Worm (Caenorhabditis elegans) whole organism, L4 larva: ENCODE measurements around the gene C47A4.5.

Experiments used
- F26F4.8 ChIP-seq: fragments of 200-800 bp; sonication (Bioruptor generic); conservative IDR thresholded peaks from 2 replicates; pipeline ENCODE4 v1.3.6; 2022; ENCODE audit warnings: missing genetic modification characterization, missing compliant biosample characterization
- F37D6.2 ChIP-seq: sonication (generic microtip); optimal IDR thresholded peaks from 2 replicates; lab custom pipeline; 2016; ENCODE audit warnings: mild to moderate bottlenecking, missing genetic modification characterization, missing compliant biosample characterization
- F44E2.7 ChIP-seq: fragments of 200-800 bp; sonication (Bioruptor generic); IDR thresholded peaks from 2 replicates; pipeline ENCODE4 v2.1.2; 2022; ENCODE audit warnings: missing genetic modification characterization, missing compliant biosample characterization
- R02D3.7 ChIP-seq: fragments of 150-350 bp; sonication (generic microtip); optimal IDR thresholded peaks from 3 replicates; lab custom pipeline; 2014; ENCODE audit warnings: missing biosample characterization, missing genetic modification characterization
- T26A8.4 ChIP-seq: fragments of 200-800 bp; sonication (Bioruptor generic); IDR thresholded peaks from 2 replicates; pipeline ENCODE4 v1.3.6; 2022; ENCODE audit warnings: missing genetic modification characterization, missing compliant biosample characterization
- Y5F2A.4 ChIP-seq: fragments of 200-800 bp; sonication (Bioruptor generic); optimal IDR thresholded peaks from 2 replicates; lab custom pipeline; 2018; ENCODE audit warnings: mild to moderate bottlenecking, missing genetic modification characterization, missing compliant biosample characterization
- ZK337.2 ChIP-seq: fragments of 200-800 bp; sonication (Bioruptor generic); IDR thresholded peaks from 2 replicates; pipeline ENCODE4 v1.3.6; 2022; ENCODE audit warnings: missing genetic modification reagents, missing genetic modification characterization, missing compliant biosample characterization
- aly-2 ChIP-seq: sonication (generic microtip); optimal IDR thresholded peaks from 2 replicates; lab custom pipeline; 2018; ENCODE audit warnings: missing biosample characterization, missing genetic modification characterization
- ama-1 ChIP-seq: fragments of 150-350 bp; optimal IDR thresholded peaks from 2 replicates; lab custom pipeline; 2014; ENCODE audit warnings: inconsistent platforms, mixed read lengths
- attf-4 ChIP-seq: sonication (generic microtip); optimal IDR thresholded peaks from 3 replicates; lab custom pipeline; 2017; ENCODE audit warnings: missing biosample characterization, missing genetic modification characterization
- ceh-20 ChIP-seq: fragments of 200-800 bp; sonication (Bioruptor generic); IDR thresholded peaks from 2 replicates; pipeline ENCODE4 v1.3.6; 2022; ENCODE audit warnings: missing genetic modification reagents, missing genetic modification characterization, missing compliant biosample characterization
- ceh-82 ChIP-seq: sonication (generic microtip); optimal IDR thresholded peaks from 2 replicates; lab custom pipeline; 2017; ENCODE audit warnings: missing biosample characterization, missing genetic modification characterization
- cey-2 ChIP-seq: sonication (generic microtip); optimal IDR thresholded peaks from 3 replicates; lab custom pipeline; 2017; ENCODE audit warnings: missing genetic modification characterization, mild to moderate bottlenecking, missing compliant biosample characterization, antibody characterized with exemption, borderline replicate concordance; ENCODE audit not compliant: insufficient read depth
- daf-12 ChIP-seq: fragments of 150-350 bp; optimal IDR thresholded peaks from 2 replicates; lab custom pipeline; 2014; ENCODE audit warnings: missing biosample characterization, missing genetic modification reagents, missing genetic modification characterization
- daf-8 ChIP-seq: fragments of 200-800 bp; sonication (Bioruptor generic); IDR thresholded peaks from 2 replicates; pipeline ENCODE4 v1.3.6; 2022; ENCODE audit warnings: missing genetic modification characterization, missing compliant biosample characterization
- dmd-8 ChIP-seq: fragments of 200-800 bp; sonication (Bioruptor generic); IDR thresholded peaks from 2 replicates; pipeline ENCODE4 v1.3.6; 2022; ENCODE audit warnings: missing genetic modification characterization, missing compliant biosample characterization
- dmd-9 ChIP-seq: fragments of 200-800 bp; sonication (Bioruptor generic); IDR thresholded peaks from 2 replicates; pipeline ENCODE4 v1.3.6; 2022; ENCODE audit warnings: missing genetic modification reagents, missing genetic modification characterization, missing compliant biosample characterization
- dpl-1 ChIP-seq: fragments of 150-350 bp; optimal IDR thresholded peaks from 2 replicates; lab custom pipeline; 2014; ENCODE audit warnings: missing biosample characterization, missing genetic modification reagents, missing genetic modification characterization
- egl-27 ChIP-seq: sonication (generic microtip); optimal IDR thresholded peaks from 3 replicates; lab custom pipeline; 2017; ENCODE audit warnings: missing biosample characterization, missing genetic modification reagents, missing genetic modification characterization
- fkh-10 ChIP-seq: fragments of 150-350 bp; optimal IDR thresholded peaks from 2 replicates; lab custom pipeline; 2014; ENCODE audit warnings: missing biosample characterization, missing genetic modification reagents, missing genetic modification characterization
- fos-1 ChIP-seq: fragments of 150-350 bp; optimal IDR thresholded peaks from 2 replicates; lab custom pipeline; 2014; ENCODE audit warnings: missing biosample characterization, missing genetic modification characterization
- gei-8 ChIP-seq: fragments of 200-800 bp; sonication (Bioruptor generic); optimal IDR thresholded peaks from 2 replicates; lab custom pipeline; 2018; ENCODE audit warnings: mild to moderate bottlenecking, missing genetic modification characterization, missing compliant biosample characterization
- hlh-11 ChIP-seq: fragments of 200-800 bp; sonication (Bioruptor generic); optimal IDR thresholded peaks from 2 replicates; lab custom pipeline; 2018; ENCODE audit warnings: mild to moderate bottlenecking, missing genetic modification characterization, missing compliant biosample characterization
- hlh-30 ChIP-seq: sonication (generic microtip); optimal IDR thresholded peaks from 2 replicates; lab custom pipeline; 2017; ENCODE audit warnings: antibody characterized with exemption, mild to moderate bottlenecking, missing genetic modification characterization, missing compliant biosample characterization; ENCODE audit not compliant: insufficient read depth
- hmg-1.1 ChIP-seq: fragments of 200-800 bp; sonication (Bioruptor generic); IDR thresholded peaks from 2 replicates; pipeline ENCODE4 v1.3.6; 2022; ENCODE audit warnings: missing genetic modification reagents, missing genetic modification characterization, missing compliant biosample characterization
- lim-7 ChIP-seq: fragments of 200-800 bp; sonication (Bioruptor generic); IDR thresholded peaks from 2 replicates; pipeline ENCODE4 v1.3.6; 2022; ENCODE audit warnings: missing genetic modification characterization, missing compliant biosample characterization
- lin-13 ChIP-seq: fragments of 150-350 bp; optimal IDR thresholded peaks from 2 replicates; lab custom pipeline; 2014; ENCODE audit warnings: missing biosample characterization, missing genetic modification reagents, missing genetic modification characterization
- lin-38 ChIP-seq: fragments of 200-800 bp; sonication (Bioruptor generic); IDR thresholded peaks from 2 replicates; pipeline ENCODE4 v1.3.6; 2022; ENCODE audit warnings: missing genetic modification reagents, missing genetic modification characterization, missing compliant biosample characterization
- lir-3 ChIP-seq: sonication (generic microtip); optimal IDR thresholded peaks from 2 replicates; lab custom pipeline; 2016; ENCODE audit warnings: mild to moderate bottlenecking, missing genetic modification characterization, missing compliant biosample characterization
- lsy-2 ChIP-seq, 2 experiments: fragments of 150-350 bp in 1 of 2; sonication (generic microtip) in 1 of 2; optimal IDR thresholded peaks; 2 replicates each; lab custom pipeline; 2014 to 2017; ENCODE audit warnings: missing biosample characterization in 2 of 2, missing genetic modification characterization in 2 of 2
- madf-5 ChIP-seq, 2 experiments: fragments of 200-800 bp; sonication (Bioruptor generic); IDR thresholded peaks; 2 replicates each; pipeline ENCODE4 v1.3.6; 2022; ENCODE audit warnings: missing compliant biosample characterization in 2 of 2, missing genetic modification characterization in 2 of 2
- mes-2 ChIP-seq: sonication (generic microtip); optimal IDR thresholded peaks from 2 replicates; lab custom pipeline; 2016; ENCODE audit warnings: missing genotype, mild to moderate bottlenecking, missing genetic modification characterization, missing compliant biosample characterization; ENCODE audit not compliant: poor library complexity, severe bottlenecking
- mxl-2 ChIP-seq: fragments of 200-800 bp; sonication (Bioruptor generic); conservative IDR thresholded peaks from 2 replicates; pipeline ENCODE4 v1.3.6; 2022; ENCODE audit warnings: missing genetic modification reagents, missing genetic modification characterization, missing compliant biosample characterization
- nhr-10 ChIP-seq: fragments of 150-350 bp; optimal IDR thresholded peaks from 2 replicates; lab custom pipeline; 2014; ENCODE audit warnings: missing biosample characterization, missing genetic modification characterization
- nhr-11 ChIP-seq: fragments of 150-350 bp; optimal IDR thresholded peaks from 2 replicates; lab custom pipeline; 2014; ENCODE audit warnings: missing biosample characterization, missing genetic modification characterization
- nhr-6 ChIP-seq: fragments of 150-350 bp; optimal IDR thresholded peaks from 2 replicates; lab custom pipeline; 2014; ENCODE audit warnings: missing biosample characterization, missing genetic modification characterization
- nhr-76 ChIP-seq: fragments of 150-350 bp; optimal IDR thresholded peaks from 2 replicates; lab custom pipeline; 2014; ENCODE audit warnings: missing biosample characterization, missing genetic modification characterization
- pha-4 ChIP-seq, 2 experiments: fragments of 150-350 bp in 1 of 2; fragments of 200-800 bp in 1 of 2; sonication (Bioruptor generic) in 1 of 2; IDR thresholded peaks in 1 of 2; optimal IDR thresholded peaks in 1 of 2; 2 replicates each; pipeline versions ENCODE4 v1.3.6 to Lab custom; 2014 to 2022; ENCODE audit warnings: missing genetic modification characterization in 2 of 2, missing genetic modification reagents in 2 of 2, missing biosample characterization in 1 of 2, missing compliant biosample characterization in 1 of 2
- php-3 ChIP-seq: fragments of 200-800 bp; sonication (Bioruptor generic); IDR thresholded peaks from 2 replicates; pipeline ENCODE4 v1.3.6; 2022; ENCODE audit warnings: missing genetic modification reagents, missing genetic modification characterization, missing compliant biosample characterization
- rbr-2 ChIP-seq: sonication (generic microtip); optimal IDR thresholded peaks from 2 replicates; lab custom pipeline; 2016; ENCODE audit warnings: missing genotype, missing genetic modification characterization, missing compliant biosample characterization
- saeg-2 ChIP-seq: fragments of 200-800 bp; sonication (Bioruptor generic); IDR thresholded peaks from 2 replicates; pipeline ENCODE4 v1.3.6; 2022; ENCODE audit warnings: missing genetic modification reagents, missing genetic modification characterization, missing compliant biosample characterization
- sdz-12 ChIP-seq: fragments of 200-800 bp; sonication (Bioruptor generic); optimal IDR thresholded peaks from 2 replicates; lab custom pipeline; 2018; ENCODE audit warnings: mild to moderate bottlenecking, missing genetic modification characterization, missing compliant biosample characterization
- set-16 ChIP-seq: fragments of 200-800 bp; sonication (Bioruptor generic); IDR thresholded peaks from 2 replicates; pipeline ENCODE4 v1.3.6; 2022; ENCODE audit warnings: missing genetic modification reagents, missing genetic modification characterization, missing compliant biosample characterization
- skn-1 ChIP-seq: fragments of 150-350 bp; optimal IDR thresholded peaks from 2 replicates; lab custom pipeline; 2014; ENCODE audit warnings: missing biosample characterization, missing genetic modification characterization
- snpc-1.2 ChIP-seq: fragments of 200-800 bp; sonication (Bioruptor generic); IDR thresholded peaks from 2 replicates; pipeline ENCODE4 v1.3.6; 2022; ENCODE audit warnings: missing genetic modification reagents, missing genetic modification characterization, missing compliant biosample characterization
- snpc-4 ChIP-seq: fragments of 150-350 bp; optimal IDR thresholded peaks from 2 replicates; lab custom pipeline; 2014; ENCODE audit warnings: missing biosample characterization, missing genetic modification characterization
- spr-1 ChIP-seq: sonication (generic microtip); optimal IDR thresholded peaks from 2 replicates; lab custom pipeline; 2016; ENCODE audit warnings: mild to moderate bottlenecking, missing genetic modification characterization, missing compliant biosample characterization
- unc-39 ChIP-seq: sonication (generic microtip); optimal IDR thresholded peaks from 2 replicates; lab custom pipeline; 2017; ENCODE audit warnings: missing biosample characterization, missing genetic modification characterization
- unc-62 ChIP-seq, 3 experiments: fragments of 150-350 bp in 1 of 3; sonication (generic microtip); optimal IDR thresholded peaks in 2 of 3; peaks in 1 of 3; 1 replicate in 1 of 3; 2 replicates in 2 of 3; lab custom pipeline; 2014 to 2017; ENCODE audit warnings: missing biosample characterization in 3 of 3, missing genetic modification characterization in 3 of 3, missing genetic modification reagents in 3 of 3, missing genotype in 1 of 3
- zip-11 ChIP-seq: fragments of 200-800 bp; sonication (Bioruptor generic); IDR thresholded peaks from 2 replicates; pipeline ENCODE4 v1.3.6; 2022; ENCODE audit warnings: missing genetic modification characterization, missing compliant biosample characterization
- ztf-7 ChIP-seq: fragments of 150-350 bp; optimal IDR thresholded peaks from 2 replicates; lab custom pipeline; 2014; ENCODE audit warnings: missing biosample characterization, missing genetic modification characterization

C47A4.5 gene

DNA sequence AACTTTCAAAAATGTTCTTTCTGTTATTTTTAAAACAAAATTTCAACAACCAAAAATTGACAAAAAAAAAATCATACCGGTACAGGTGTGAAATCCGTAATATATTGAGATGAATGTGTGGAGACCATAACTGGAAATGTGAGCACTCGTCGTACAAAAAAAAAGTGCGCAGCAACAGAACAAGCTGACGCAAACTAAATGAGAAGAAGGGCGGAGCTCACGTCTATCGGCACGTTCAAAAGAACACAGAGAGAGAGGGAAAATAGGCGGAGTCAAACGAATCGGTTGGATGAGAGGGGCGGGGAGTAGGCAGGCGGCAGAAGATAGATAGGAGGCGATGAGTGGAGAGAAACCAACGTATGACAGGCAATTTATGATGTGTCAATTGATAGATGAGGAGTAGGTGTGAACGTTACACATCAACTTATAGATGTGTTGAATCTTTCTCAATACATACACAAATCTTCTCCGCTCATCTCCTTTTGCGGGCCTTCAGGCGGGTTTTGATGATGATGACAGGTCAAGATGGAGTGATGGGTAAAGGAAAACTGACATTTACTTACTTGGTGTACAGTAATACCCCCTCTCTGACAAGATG lies 41.6 kb upstream of the C47A4.5 start, which contains the start of gene tlp-1:
Gene tlp-1 (minus strand): TSS at position 255 of the 598 bp plus-strand sequence.
- TF ChIP-seq mes-2 (tag; lab: Kevin White, UChicago) = no peak
- no peak for TF ChIP-seq dmd-9 (GFP tag; lab: Robert Waterston, UW)
- TF ChIP-seq nhr-6 (tag; lab: Kevin White, UChicago) = no peak
- no peak for TF ChIP-seq Y5F2A.4 (GFP tag; lab: Kevin White, UChicago)
- TF ChIP-seq snpc-1.2 (GFP tag; lab: Robert Waterston, UW) = no peak
- TF ChIP-seq unc-39 = no peak
- no peak for TF ChIP-seq lsy-2 (tag; optimal IDR thresholded peaks at IDR 0.05; lab: Kevin White, UChicago)
- no peak for TF ChIP-seq ceh-82 (tag; lab: Kevin White, UChicago)
- no peak for TF ChIP-seq fkh-10
- TF ChIP-seq php-3 = no peak
- no peak for TF ChIP-seq nhr-10 (tag; lab: Kevin White, UChicago)
- TF ChIP-seq lim-7 (GFP tag; lab: Robert Waterston, UW) = no peak
- no peak for TF ChIP-seq pha-4 (GFP tag; IDR thresholded peaks at IDR 0.05; lab: Robert Waterston, UW)
- TF ChIP-seq pha-4 (tag; optimal IDR thresholded peaks at IDR 0.05; lab: Kevin White, UChicago) = no peak
- no peak for TF ChIP-seq spr-1 (tag; lab: Kevin White, UChicago)
- no peak for TF ChIP-seq madf-5 (GFP tag; IDR thresholded peaks at IDR 0.05; lab: Robert Waterston, UW)
- no peak for TF ChIP-seq nhr-11 (tag; lab: Kevin White, UChicago)
- TF ChIP-seq saeg-2 = no peak
- TF ChIP-seq unc-62 (GFP tag; optimal IDR thresholded peaks at IDR 0.05 in 1 of 2; lab: Kevin White, UChicago) = peak in 1 of 2 experiments; percentile 100
- peak; percentile 46 for TF ChIP-seq unc-62 (tag; optimal IDR thresholded peaks at IDR 0.05; lab: Kevin White, UChicago)
- no peak for TF ChIP-seq gei-8 (GFP tag; lab: Kevin White, UChicago)
- TF ChIP-seq F26F4.8 (GFP tag; lab: Robert Waterston, UW) = no peak
- TF ChIP-seq fos-1 = no peak
- TF ChIP-seq hmg-1.1 (GFP tag; lab: Robert Waterston, UW) = no peak
- no peak for TF ChIP-seq sdz-12 (GFP tag; lab: Kevin White, UChicago)
- no peak for TF ChIP-seq snpc-4
- no peak for TF ChIP-seq daf-8 (GFP tag; lab: Robert Waterston, UW)
- no peak for TF ChIP-seq daf-12 (tag; lab: Kevin White, UChicago)
- TF ChIP-seq set-16 = no peak
- peak; percentile 48 for TF ChIP-seq hlh-11 (tag; lab: Kevin White, UChicago)
- TF ChIP-seq ama-1 (lab: Kevin White, UChicago) = peak; percentile 76
- no peak for TF ChIP-seq egl-27 (tag; lab: Kevin White, UChicago)
- no peak for TF ChIP-seq lir-3 (tag; lab: Kevin White, UChicago)
- TF ChIP-seq mxl-2 = no peak
- peak; percentile 78 for TF ChIP-seq ceh-20 (GFP tag; lab: Robert Waterston, UW)
- TF ChIP-seq aly-2 (tag; lab: Kevin White, UChicago) = no peak
- TF ChIP-seq dmd-8 = no peak
- TF ChIP-seq R02D3.7 = no peak
- TF ChIP-seq nhr-76 (tag; lab: Kevin White, UChicago) = no peak
- no peak for TF ChIP-seq zip-11 (GFP tag; lab: Robert Waterston, UW)
- no peak for TF ChIP-seq skn-1
- peak; percentile 29 for TF ChIP-seq hlh-30 (tag; lab: Kevin White, UChicago)
- no peak for TF ChIP-seq attf-4 (tag; lab: Kevin White, UChicago)
- no peak for TF ChIP-seq F44E2.7 (GFP tag; lab: Robert Waterston, UW)
- TF ChIP-seq rbr-2 (tag; lab: Kevin White, UChicago) = no peak
- TF ChIP-seq cey-2 = no peak
- no peak for TF ChIP-seq dpl-1 (GFP tag; lab: Kevin White, UChicago)
- no peak for TF ChIP-seq lin-13 (GFP tag; lab: Kevin White, UChicago)
- TF ChIP-seq ztf-7 (tag; lab: Kevin White, UChicago) = no peak
- TF ChIP-seq F37D6.2 = no peak
- TF ChIP-seq T26A8.4 (GFP tag; lab: Robert Waterston, UW) = no peak
- TF ChIP-seq lin-38 (GFP tag; lab: Robert Waterston, UW) = no peak
- no peak for TF ChIP-seq ZK337.2
